Worm (Caenorhabditis elegans) whole organism, L2 larva: ENCODE results near the gene Y102A5C.36.

Experiments
- F13H6.1 ChIP-seq: sonication (generic microtip); optimal IDR thresholded peaks from 2 replicates; lab custom pipeline; 2016; ENCODE audit warnings: missing genetic modification characterization, missing compliant biosample characterization
- R02D3.7 ChIP-seq: fragments of 150-350 bp; optimal IDR thresholded peaks from 2 replicates; lab custom pipeline; 2014; ENCODE audit warnings: missing biosample characterization, missing genetic modification characterization
- ZK546.5 ChIP-seq: sonication (generic microtip); optimal IDR thresholded peaks from 2 replicates; lab custom pipeline; 2017; ENCODE audit warnings: missing biosample characterization, missing genetic modification characterization
- alr-1 ChIP-seq: fragments of 150-350 bp; optimal IDR thresholded peaks from 2 replicates; lab custom pipeline; 2014; ENCODE audit warnings: missing biosample characterization, missing genetic modification characterization
- aly-2 ChIP-seq: fragments of 150-350 bp; optimal IDR thresholded peaks from 2 replicates; lab custom pipeline; 2014; ENCODE audit warnings: missing biosample characterization, missing genetic modification characterization
- ama-1 ChIP-seq: fragments of 150-350 bp; optimal IDR thresholded peaks from 2 replicates; lab custom pipeline; 2018; ENCODE audit warnings: inconsistent platforms
- blmp-1 ChIP-seq: sonication (generic microtip); optimal IDR thresholded peaks from 2 replicates; lab custom pipeline; 2017; ENCODE audit warnings: missing genetic modification characterization, mild to moderate bottlenecking, missing compliant biosample characterization, antibody characterized with exemption, moderate library complexity; ENCODE audit not compliant: insufficient read depth
- ceh-16 ChIP-seq: fragments of 150-350 bp; optimal IDR thresholded peaks from 2 replicates; lab custom pipeline; 2014; ENCODE audit warnings: missing biosample characterization, missing genetic modification characterization
- crh-2 ChIP-seq: sonication (generic microtip); optimal IDR thresholded peaks from 2 replicates; lab custom pipeline; 2017; ENCODE audit warnings: missing biosample characterization, missing genetic modification characterization
- egl-27 ChIP-seq: sonication (generic microtip); optimal IDR thresholded peaks from 3 replicates; lab custom pipeline; 2017; ENCODE audit warnings: missing biosample characterization, missing genetic modification reagents, missing genetic modification characterization
- elt-1 ChIP-seq: fragments of 150-350 bp; optimal IDR thresholded peaks from 2 replicates; lab custom pipeline; 2014; ENCODE audit warnings: missing biosample characterization, missing genetic modification characterization
- elt-3 ChIP-seq: sonication (generic microtip); optimal IDR thresholded peaks from 2 replicates; lab custom pipeline; 2017; ENCODE audit warnings: missing biosample characterization, missing genetic modification characterization
- lin-11 ChIP-seq: fragments of 150-350 bp; sonication (generic microtip); optimal IDR thresholded peaks from 2 replicates; lab custom pipeline; 2014; ENCODE audit warnings: missing biosample characterization, missing genetic modification characterization, inconsistent platforms, mixed read lengths
- lin-13 ChIP-seq: fragments of 150-350 bp; optimal IDR thresholded peaks from 2 replicates; lab custom pipeline; 2014; ENCODE audit warnings: missing biosample characterization, missing genetic modification reagents, missing genetic modification characterization
- lin-39 ChIP-seq: fragments of 150-350 bp; optimal IDR thresholded peaks from 2 replicates; lab custom pipeline; 2014; ENCODE audit warnings: missing biosample characterization, missing genetic modification reagents, missing genetic modification characterization
- mab-5 ChIP-seq: fragments of 150-350 bp; optimal IDR thresholded peaks from 2 replicates; lab custom pipeline; 2014; ENCODE audit warnings: missing biosample characterization, missing genetic modification characterization
- nhr-12 ChIP-seq: fragments of 150-350 bp; optimal IDR thresholded peaks from 2 replicates; lab custom pipeline; 2014; ENCODE audit warnings: missing biosample characterization, missing genetic modification characterization
- nhr-129 ChIP-seq: fragments of 150-350 bp; optimal IDR thresholded peaks from 2 replicates; lab custom pipeline; 2014; ENCODE audit warnings: missing biosample characterization, missing genetic modification characterization
- nhr-21 ChIP-seq: fragments of 150-350 bp; optimal IDR thresholded peaks from 2 replicates; lab custom pipeline; 2014; ENCODE audit warnings: missing biosample characterization, missing genetic modification characterization
- nhr-23 ChIP-seq: fragments of 150-350 bp; optimal IDR thresholded peaks from 2 replicates; lab custom pipeline; 2014; ENCODE audit warnings: missing biosample characterization, missing genetic modification reagents, missing genetic modification characterization
- nhr-237 ChIP-seq: fragments of 150-350 bp; optimal IDR thresholded peaks from 2 replicates; lab custom pipeline; 2014; ENCODE audit warnings: missing biosample characterization, missing genetic modification characterization
- nhr-25 ChIP-seq: fragments of 150-350 bp; sonication (generic microtip); optimal IDR thresholded peaks from 3 replicates; lab custom pipeline; 2014; ENCODE audit warnings: missing biosample characterization, missing genetic modification characterization
- nhr-6 ChIP-seq: fragments of 150-350 bp; optimal IDR thresholded peaks from 2 replicates; lab custom pipeline; 2014; ENCODE audit warnings: missing biosample characterization, missing genetic modification characterization
- nhr-77 ChIP-seq: fragments of 150-350 bp; optimal IDR thresholded peaks from 2 replicates; lab custom pipeline; 2014; ENCODE audit warnings: missing biosample characterization, missing genetic modification characterization
- peb-1 ChIP-seq: fragments of 150-350 bp; optimal IDR thresholded peaks from 2 replicates; lab custom pipeline; 2014; ENCODE audit warnings: missing biosample characterization, missing genetic modification characterization
- sem-4 ChIP-seq: fragments of 150-350 bp; optimal IDR thresholded peaks from 2 replicates; lab custom pipeline; 2014; ENCODE audit warnings: missing biosample characterization, missing genetic modification reagents, missing genetic modification characterization
- sma-3 ChIP-seq: sonication (generic microtip); optimal IDR thresholded peaks from 2 replicates; lab custom pipeline; 2016; ENCODE audit warnings: missing genetic modification reagents, missing genetic modification characterization, missing compliant biosample characterization
- sma-9 ChIP-seq, 2 experiments: fragments of 150-350 bp in 1 of 2; sonication (generic microtip) in 1 of 2; optimal IDR thresholded peaks; 2 replicates each; lab custom pipeline; 2014 to 2016; ENCODE audit warnings: missing genetic modification characterization in 2 of 2, mild to moderate bottlenecking in 1 of 2, missing biosample characterization in 1 of 2, missing compliant biosample characterization in 1 of 2, missing genetic modification reagents in 1 of 2, moderate library complexity in 1 of 2
- snpc-4 ChIP-seq: fragments of 150-350 bp; optimal IDR thresholded peaks from 2 replicates; lab custom pipeline; 2014; ENCODE audit warnings: missing biosample characterization, missing genetic modification characterization
- unc-62 ChIP-seq: fragments of 150-350 bp; optimal IDR thresholded peaks from 2 replicates; lab custom pipeline; 2014; ENCODE audit warnings: missing biosample characterization, missing genetic modification reagents, missing genetic modification characterization
- zag-1 ChIP-seq: fragments of 150-350 bp; optimal IDR thresholded peaks from 2 replicates; lab custom pipeline; 2014; ENCODE audit warnings: missing biosample characterization, missing genetic modification characterization
- ztf-1 ChIP-seq: fragments of 200-800 bp; sonication (Bioruptor generic); conservative IDR thresholded peaks from 2 replicates; pipeline ENCODE4 v1.3.6; 2022; ENCODE audit warnings: missing genetic modification characterization, missing compliant biosample characterization
- ztf-11 ChIP-seq: sonication (generic microtip); optimal IDR thresholded peaks from 2 replicates; lab custom pipeline; 2017; ENCODE audit warnings: missing biosample characterization, missing genetic modification characterization
- ztf-4 ChIP-seq: fragments of 150-350 bp; optimal IDR thresholded peaks from 2 replicates; lab custom pipeline; 2014; ENCODE audit warnings: missing biosample characterization, missing genetic modification characterization

Y102A5C.36 gene

ce11 chrV:16904612-16905011 lies 22.6 kb downstream of the Y102A5C.36 start, which contains the start of gene nhr-262:
Gene nhr-262, plus strand, starts transcription at chrV:16904912.
- no peak for TF ChIP-seq snpc-4 (tag; lab: Kevin White, UChicago)
- TF ChIP-seq nhr-12 (tag; lab: Kevin White, UChicago): no peak
- TF ChIP-seq nhr-21 (tag; lab: Kevin White, UChicago): no peak
- TF ChIP-seq ztf-11: no peak
- TF ChIP-seq lin-13: no peak
- TF ChIP-seq lin-39 (tag; lab: Kevin White, UChicago): no peak
- TF ChIP-seq nhr-6 (tag; lab: Kevin White, UChicago): no peak
- no peak for TF ChIP-seq elt-3 (tag; lab: Kevin White, UChicago)

- TF ChIP-seq egl-27 (tag; lab: Kevin White, UChicago): no peak
- TF ChIP-seq zag-1 (tag; lab: Kevin White, UChicago): no peak
- TF ChIP-seq elt-3 (tag; lab: Kevin White, UChicago): no peak
- TF ChIP-seq crh-2 (tag; lab: Kevin White, UChicago): no peak
- no peak for TF ChIP-seq nhr-237
- TF ChIP-seq ztf-11: no peak
- no peak for TF ChIP-seq sma-9 (GFP tag; optimal IDR thresholded peaks at IDR 0.05; lab: Kevin White, UChicago)
- TF ChIP-seq sma-9 (tag; optimal IDR thresholded peaks at IDR 0.05; lab: Kevin White, UChicago): no peak
- no peak for TF ChIP-seq aly-2
- no peak for TF ChIP-seq lin-11 (tag; lab: Kevin White, UChicago)
- no peak for TF ChIP-seq ztf-4 (tag; lab: Kevin White, UChicago)
- TF ChIP-seq nhr-25: no peak
- TF ChIP-seq ZK546.5 (tag; lab: Kevin White, UChicago): no peak
- TF ChIP-seq blmp-1 (tag; lab: Kevin White, UChicago): no peak
Observed at ce11 chrV:16902726-16903125, 24.5 kb downstream of the Y102A5C.36 start, which contains the start of gene srd-68. Gene srd-68, minus strand, starts transcription at chrV:16902826.

ce11 chrV:16899355-16899754 lies 27.9 kb downstream of the Y102A5C.36 start, which contains the start of gene fbxa-45:
Gene fbxa-45, minus strand, starts transcription at chrV:16899455.
- TF ChIP-seq elt-1 (tag; lab: Kevin White, UChicago) (no peak), snpc-4 (tag; lab: Kevin White, UChicago) (no peak), nhr-129 (tag; lab: Kevin White, UChicago) (no peak), unc-62 (no peak), nhr-23 (no peak), sem-4 (no peak), ztf-1 (GFP tag; lab: Robert Waterston, UW) (no peak), ztf-11 (no peak), blmp-1 (tag; lab: Kevin White, UChicago) (no peak), F13H6.1 (tag; lab: Kevin White, UChicago) (no peak)

ce11 chrV:16893440-16893839 lies 33.8 kb downstream of the Y102A5C.36 start, which contains the start of gene F09C6.15:
Gene F09C6.15, plus strand, starts transcription at chrV:16893740.
- TF ChIP-seq R02D3.7: no peak
- TF ChIP-seq alr-1: no peak
- TF ChIP-seq nhr-77 (tag; lab: Kevin White, UChicago): no peak
- no peak for TF ChIP-seq peb-1 (tag; lab: Kevin White, UChicago)
- no peak for TF ChIP-seq ama-1 (lab: Kevin White, UChicago)
- no peak for TF ChIP-seq mab-5
- no peak for TF ChIP-seq sem-4
- TF ChIP-seq nhr-21 (tag; lab: Kevin White, UChicago): no peak
- TF ChIP-seq sma-3 (GFP tag; lab: Kevin White, UChicago): no peak
- TF ChIP-seq ZK546.5 (tag; lab: Kevin White, UChicago): no peak

ce11 chrV:16888788-16889325 lies 38.4 kb downstream of the Y102A5C.36 start, which contains the start of the genes ifas-2 and fbxa-44:
Gene ifas-2, minus strand, starts transcription at chrV:16888888.
Gene fbxa-44, plus strand, starts transcription at chrV:16889275.
- TF ChIP-seq ZK546.5 (tag; lab: Kevin White, UChicago): no peak
- TF ChIP-seq, all 48 proteins: peak for 0

ce11 chrV:16884744-16885143 lies 42.5 kb downstream of the Y102A5C.36 start, which contains the start of gene F09C6.13:
Gene F09C6.13, plus strand, starts transcription at chrV:16885044.
- TF ChIP-seq ceh-16 (no peak), nhr-77 (tag; lab: Kevin White, UChicago) (no peak), R02D3.7 (no peak), sem-4 (no peak), nhr-6 (tag; lab: Kevin White, UChicago) (no peak), ZK546.5 (tag; lab: Kevin White, UChicago) (no peak)
